Worm (Caenorhabditis elegans): ENCODE data around the gene T02G5.14.

- no peak for TF ChIP-seq ref-1 (GFP tag; conservative IDR thresholded peaks at IDR 0.05)
- TF ChIP-seq med-1 (GFP tag; optimal IDR thresholded peaks at IDR 0.05; ENCODE audit: insufficient read depth), result no peak
- TF ChIP-seq cog-1 (tag; optimal IDR thresholded peaks at IDR 0.05), result no peak
- no peak for TF ChIP-seq flt-1 (GFP tag; IDR thresholded peaks at IDR 0.05)
- TF ChIP-seq tab-1 (GFP tag; IDR thresholded peaks at IDR 0.05), result no peak
- no peak for TF ChIP-seq T22C8.4 (GFP tag; IDR thresholded peaks at IDR 0.05)
- TF ChIP-seq ztf-29 (GFP tag; IDR thresholded peaks at IDR 0.05), result no peak
- TF ChIP-seq klf-2 (GFP tag; conservative IDR thresholded peaks at IDR 0.05), result no peak
These were observed 24.8 kb upstream of the T02G5.14 start for ce11 chrII:7059274-7059757.

Data from whole organism, midembryonic.